Fruit fly (Drosophila melanogaster): ENCODE results near the gene CG33764.
A peak's percentile ranks its signal among the peaks of the same experiment; 100 is the strongest.

CG33764 gene

DNA sequence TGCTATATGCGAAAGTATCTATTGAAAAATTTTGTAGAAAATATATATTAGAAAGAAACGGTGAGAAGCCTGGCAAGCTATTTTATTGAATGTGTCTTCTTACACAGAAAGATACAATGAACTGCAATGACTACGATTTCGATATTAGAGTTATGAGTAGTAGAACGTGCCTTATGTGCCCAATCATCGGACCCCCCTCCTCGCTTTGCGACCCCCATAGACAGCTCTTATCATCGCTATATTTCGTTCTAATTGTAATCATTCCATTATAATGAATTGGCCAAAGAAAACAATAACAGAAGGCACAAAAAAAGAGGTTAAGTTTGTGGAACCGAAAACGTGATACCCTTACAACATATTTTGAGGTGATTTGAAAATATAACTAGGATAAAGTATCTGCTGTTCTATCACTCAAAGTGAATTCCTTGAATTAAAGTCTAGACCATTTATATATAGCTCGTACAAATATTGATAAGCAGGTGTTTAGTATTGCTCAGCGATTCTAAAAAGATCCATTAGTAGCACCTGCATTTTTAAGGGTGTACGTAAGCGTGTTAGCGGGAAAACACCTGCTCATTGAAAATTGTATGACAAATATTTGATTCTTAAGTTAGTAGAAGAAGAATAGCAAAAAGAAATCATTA is 34.5 kb downstream of the CG33764 start:
- no peak for TF ChIP-seq Usf (GFP tag; optimal IDR thresholded peaks at IDR 0.05)
- no peak for TF ChIP-seq luna (GFP tag; optimal IDR thresholded peaks at IDR 0.05)
- no peak for TF ChIP-seq repo (GFP tag; optimal IDR thresholded peaks at IDR 0.05)
- TF ChIP-seq CG9215 (GFP tag; IDR thresholded peaks at IDR 0.05) = no peak
- no peak for TF ChIP-seq Dad (GFP tag; optimal IDR thresholded peaks at IDR 0.05)
- no peak for TF ChIP-seq stwl (tag; optimal IDR thresholded peaks at IDR 0.05)
- no peak for TF ChIP-seq CG6813 (GFP tag; optimal IDR thresholded peaks at IDR 0.05)
- TF ChIP-seq Sox102F (GFP tag; optimal IDR thresholded peaks at IDR 0.05) = peak; percentile 45
- TF ChIP-seq mam (GFP tag; optimal IDR thresholded peaks at IDR 0.05) = no peak
- TF ChIP-seq fd64A (GFP tag; optimal IDR thresholded peaks at IDR 0.05) = no peak
- no peak for TF ChIP-seq Xrp1 (GFP tag; IDR thresholded peaks at IDR 0.05)
- TF ChIP-seq CG17328 (GFP tag; IDR thresholded peaks at IDR 0.05) = no peak
- peak; percentile 56 for TF ChIP-seq nmo (GFP tag; optimal IDR thresholded peaks at IDR 0.05)
- no peak for TF ChIP-seq TFAM (GFP tag; optimal IDR thresholded peaks at IDR 0.05)
- no peak for TF ChIP-seq CG13287 (GFP tag; IDR thresholded peaks at IDR 0.05; ENCODE audit: partially characterized antibody)
- TF ChIP-seq CG15073 (GFP tag; optimal IDR thresholded peaks at IDR 0.05) = no peak
- no peak for TF ChIP-seq CG10321 (GFP tag; IDR thresholded peaks at IDR 0.05)
- TF ChIP-seq lab (GFP tag; optimal IDR thresholded peaks at IDR 0.05) = no peak
- peak; percentile 57; the same call in 2 of the 3 replicates for TF ChIP-seq CG17361 (GFP tag; IDR thresholded peaks at IDR 0.05)
- TF ChIP-seq sd (tag; optimal IDR thresholded peaks at IDR 0.05) = no peak
- peak; percentile 22 for TF ChIP-seq PHDP (tag; optimal IDR thresholded peaks at IDR 0.05)
- TF ChIP-seq CG18599 (GFP tag; optimal IDR thresholded peaks at IDR 0.05) = peak; percentile 5
- no peak for TF ChIP-seq HmgZ (tag; optimal IDR thresholded peaks at IDR 0.05)
- TF ChIP-seq nerfin-1 (tag; optimal IDR thresholded peaks at IDR 0.05) = no peak
- peak; percentile 48 for TF ChIP-seq CG7839 (tag; optimal IDR thresholded peaks at IDR 0.05)
- no peak for TF ChIP-seq ATbp (GFP tag; optimal IDR thresholded peaks at IDR 0.05)
- no peak for TF ChIP-seq E2f1 (GFP tag; IDR thresholded peaks at IDR 0.05)
- TF ChIP-seq ro (GFP tag; IDR thresholded peaks at IDR 0.05) = no peak
- no peak for TF ChIP-seq Sry-δ (GFP tag; optimal IDR thresholded peaks at IDR 0.05)
- no peak for TF ChIP-seq CG6254 (GFP tag; optimal IDR thresholded peaks at IDR 0.05)
- no peak for TF ChIP-seq CG31388 (GFP tag; optimal IDR thresholded peaks at IDR 0.05)
- TF ChIP-seq CG10209 (GFP tag; optimal IDR thresholded peaks at IDR 0.05) = peak; percentile 21
- TF ChIP-seq E2f2 (GFP tag; IDR thresholded peaks at IDR 0.05) = no peak
- TF ChIP-seq CG12236 (GFP tag; optimal IDR thresholded peaks at IDR 0.05) = no peak
- no peak for TF ChIP-seq Side (GFP tag; optimal IDR thresholded peaks at IDR 0.05)
- no peak for TF ChIP-seq Vsx1 (GFP tag; optimal IDR thresholded peaks at IDR 0.05)
- TF ChIP-seq NfI (GFP tag; optimal IDR thresholded peaks at IDR 0.05) = no peak
- TF ChIP-seq crol (GFP tag; IDR thresholded peaks at IDR 0.05) = no peak
- peak; percentile 91 for TF ChIP-seq sug (tag; optimal IDR thresholded peaks at IDR 0.05)
- no peak for TF ChIP-seq otp (GFP tag; IDR thresholded peaks at IDR 0.05)
- TF ChIP-seq Hr3 (GFP tag; optimal IDR thresholded peaks at IDR 0.05) = no peak
- peak; percentile 28 for TF ChIP-seq Meics (GFP tag; optimal IDR thresholded peaks at IDR 0.05)
- no peak for TF ChIP-seq Gug (GFP tag; IDR thresholded peaks at IDR 0.05)
- no peak for TF ChIP-seq hbn (GFP tag; IDR thresholded peaks at IDR 0.05; ENCODE audit: partially characterized antibody)
- TF ChIP-seq CG7271 (tag; optimal IDR thresholded peaks at IDR 0.05) = no peak
- peak; percentile 31 for TF ChIP-seq CoRest (tag; optimal IDR thresholded peaks at IDR 0.05)
- TF ChIP-seq CG18476 (GFP tag; optimal IDR thresholded peaks at IDR 0.05) = no peak
- no peak for TF ChIP-seq CG13775 (GFP tag; optimal IDR thresholded peaks at IDR 0.05)
- no peak for TF ChIP-seq CG34376 (GFP tag; optimal IDR thresholded peaks at IDR 0.05)
- no peak for TF ChIP-seq fd102C (GFP tag; optimal IDR thresholded peaks at IDR 0.05)
